Worm (Caenorhabditis elegans) whole organism, L3 larva: ENCODE measurements around the gene K10B3.5.

ENCODE experiments used
- ama-1 ChIP-seq: fragments of 150-350 bp; optimal IDR thresholded peaks from 2 replicates; lab custom pipeline; 2018
- egl-27 ChIP-seq: sonication (generic microtip); optimal IDR thresholded peaks from 4 replicates; lab custom pipeline; 2017; ENCODE audit warnings: missing biosample characterization, missing genetic modification reagents, missing genetic modification characterization
- elt-1 ChIP-seq: fragments of 150-350 bp; optimal IDR thresholded peaks from 2 replicates; lab custom pipeline; 2014; ENCODE audit warnings: missing biosample characterization, missing genetic modification characterization
- elt-3 ChIP-seq, 3 experiments: fragments of 150-350 bp in 1 of 3; sonication (generic microtip) in 2 of 3; optimal IDR thresholded peaks; 2 replicates in 2 of 3; 4 replicates in 1 of 3; lab custom pipeline; 2014 to 2017; ENCODE audit warnings: missing biosample characterization in 3 of 3, missing genetic modification characterization in 3 of 3
- lin-15B ChIP-seq: fragments of 150-350 bp; optimal IDR thresholded peaks from 2 replicates; lab custom pipeline; 2014; ENCODE audit warnings: missing biosample characterization, missing genetic modification characterization
- nfya-1 ChIP-seq: sonication (generic microtip); optimal IDR thresholded peaks from 2 replicates; lab custom pipeline; 2017; ENCODE audit warnings: missing genetic modification characterization, mild to moderate bottlenecking, missing compliant biosample characterization, antibody characterized with exemption, moderate library complexity; ENCODE audit not compliant: insufficient read depth
- nhr-25 ChIP-seq: sonication (generic microtip); optimal IDR thresholded peaks from 2 replicates; lab custom pipeline; 2017; ENCODE audit warnings: missing biosample characterization, missing genetic modification characterization
- pha-4 ChIP-seq: fragments of 150-350 bp; optimal IDR thresholded peaks from 2 replicates; lab custom pipeline; 2014; ENCODE audit warnings: missing biosample characterization, missing genetic modification reagents, missing genetic modification characterization

ce11 chrX:3092460-3092859 lies 13.8 kb downstream of the K10B3.5 start:
- no peak for TF ChIP-seq pha-4 (tag; lab: Kevin White, UChicago)
- TF ChIP-seq elt-1 (tag; lab: Kevin White, UChicago) = no peak
- peak; percentile 84 for TF ChIP-seq ama-1 (lab: Kevin White, UChicago)
- TF ChIP-seq elt-3 (tag; optimal IDR thresholded peaks at IDR 0.05; lab: Kevin White, UChicago) = peak in 1 of 3 experiments; percentile 20
- no peak for TF ChIP-seq lin-15B (tag; lab: Kevin White, UChicago)
- no peak for TF ChIP-seq nfya-1 (tag; lab: Kevin White, UChicago)
- no peak for TF ChIP-seq nhr-25 (tag; lab: Kevin White, UChicago)
- TF ChIP-seq egl-27 (tag; lab: Kevin White, UChicago) = no peak
